Worm (Caenorhabditis elegans) whole organism, midembryonic: Measurements from ENCODE around the gene srbc-22.
"Not testable (repeated sequence)": the region's sequence is repeated elsewhere in the genome, so short reads cannot be mapped to it uniquely, and the experiment has no call there.

ENCODE experiments used
- T22C8.4 ChIP-seq: fragments of 200-800 bp; sonication (Bioruptor generic); IDR thresholded peaks from 2 replicates; pipeline ENCODE4 v1.3.6; 2022; ENCODE audit warnings: missing genetic modification characterization, missing compliant biosample characterization
- flt-1 ChIP-seq: fragments of 200-800 bp; sonication (Bioruptor generic); IDR thresholded peaks from 2 replicates; pipeline ENCODE4 v1.3.6; 2022; ENCODE audit warnings: missing genetic modification characterization, missing compliant biosample characterization
- klf-2 ChIP-seq: fragments of 200-800 bp; sonication (Bioruptor generic); conservative IDR thresholded peaks from 2 replicates; pipeline ENCODE4 v1.3.6; 2022; ENCODE audit warnings: missing genetic modification reagents, missing genetic modification characterization, missing compliant biosample characterization
- ztf-23 ChIP-seq: fragments of 200-800 bp; sonication (Bioruptor generic); IDR thresholded peaks from 2 replicates; pipeline ENCODE4 v1.3.6; 2022; ENCODE audit warnings: missing genetic modification reagents, missing genetic modification characterization, missing compliant biosample characterization
- ztf-29 ChIP-seq: fragments of 200-800 bp; sonication (Bioruptor generic); IDR thresholded peaks from 2 replicates; pipeline ENCODE4 v1.3.6; 2022; ENCODE audit warnings: missing genetic modification reagents, missing genetic modification characterization, missing compliant biosample characterization

DNA sequence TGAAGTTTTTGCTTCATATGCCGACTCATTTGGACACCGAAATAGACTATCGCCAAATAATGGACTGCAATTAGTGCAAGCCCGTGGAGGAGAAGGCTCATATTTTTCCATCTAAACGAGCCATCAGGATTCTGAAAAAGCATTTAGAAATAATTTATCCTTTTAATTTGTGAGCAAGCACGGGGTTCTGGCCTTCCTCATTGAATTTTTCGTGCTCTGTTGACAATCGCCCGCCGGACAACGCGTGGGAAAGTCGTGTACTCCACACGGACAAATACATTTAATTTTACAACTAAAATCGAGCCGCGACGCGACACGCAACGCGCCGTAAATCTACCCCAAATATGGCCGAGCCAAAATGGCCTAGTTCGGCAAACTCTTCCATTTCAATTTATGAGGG is 12.5 kb upstream of the srbc-22 start, which contains the start of gene F22F7.12:
- TF ChIP-seq klf-2; flt-1 (GFP tag; lab: Robert Waterston, UW); ztf-29 (GFP tag; lab: Robert Waterston, UW); ztf-23 (GFP tag; lab: Robert Waterston, UW); T22C8.4 (GFP tag; lab: Robert Waterston, UW): not testable (repeated sequence)
